Fruit fly (Drosophila melanogaster): ENCODE measurements around the gene CG34355.
A peak's percentile ranks its signal among the peaks of the same experiment; 100 is the strongest.

Gene CG34355

DNA sequence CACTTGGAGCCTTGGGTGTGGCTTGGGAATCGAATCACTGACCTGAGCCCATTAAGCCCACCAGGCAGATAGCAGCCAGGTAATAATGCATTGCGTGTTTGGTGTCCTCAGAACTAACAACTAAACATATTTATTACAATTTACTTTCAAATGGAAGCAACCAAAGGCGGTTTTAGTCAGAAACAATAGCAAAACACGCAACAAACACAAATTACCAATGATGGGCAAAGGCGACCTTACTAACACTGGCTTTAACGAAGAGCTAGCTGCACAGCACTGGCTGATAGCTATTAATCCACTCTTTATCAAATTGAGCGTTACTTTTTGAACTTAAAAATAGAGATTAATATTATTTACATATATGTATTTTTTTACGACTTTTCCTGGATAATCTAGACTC is 40.6 kb upstream of the CG34355 start, which contains the start of gene udt (continued):
- TF ChIP-seq Camta (GFP tag; optimal IDR thresholded peaks at IDR 0.05) = peak; percentile 35
- TF ChIP-seq Bgb (GFP tag; IDR thresholded peaks at IDR 0.05; ENCODE audit: partially characterized antibody) = peak; percentile 8; the same call in 1 of the 2 replicates
- peak; percentile 6 for TF ChIP-seq Ets97D (GFP tag; optimal IDR thresholded peaks at IDR 0.05)
- no peak for TF ChIP-seq CG16863 (GFP tag; optimal IDR thresholded peaks at IDR 0.05)
- no peak for TF ChIP-seq Sox102F (GFP tag; optimal IDR thresholded peaks at IDR 0.05)
- no peak for TF ChIP-seq hb (GFP tag; IDR thresholded peaks at IDR 0.05; ENCODE audit: partially characterized antibody)
- TF ChIP-seq Dref (GFP tag; IDR thresholded peaks at IDR 0.05) = 0 out of 2 replicates have a peak, but pooled peaks have one; percentile 34
- TF ChIP-seq TFAM (GFP tag; optimal IDR thresholded peaks at IDR 0.05) = no peak
- peak; percentile 6 for TF ChIP-seq CG10654 (GFP tag; optimal IDR thresholded peaks at IDR 0.05)
- no peak for TF ChIP-seq bigmax (GFP tag; optimal IDR thresholded peaks at IDR 0.05)
- TF ChIP-seq az2 (GFP tag; optimal IDR thresholded peaks at IDR 0.05) = no peak
- no peak for TF ChIP-seq CG15601 (tag; optimal IDR thresholded peaks at IDR 0.05)
- no peak for TF ChIP-seq Gug (GFP tag; IDR thresholded peaks at IDR 0.05)
- TF ChIP-seq CG34376 (GFP tag; optimal IDR thresholded peaks at IDR 0.05) = peak; percentile 4
- TF ChIP-seq Ada2b (GFP tag; IDR thresholded peaks at IDR 0.05) = no peak
- TF ChIP-seq repo (GFP tag; optimal IDR thresholded peaks at IDR 0.05) = no peak
- no peak for TF ChIP-seq z (GFP tag; IDR thresholded peaks at IDR 0.05)
- TF ChIP-seq lbe (GFP tag; optimal IDR thresholded peaks at IDR 0.05) = no peak
- peak; percentile 53 for TF ChIP-seq CG1603 (tag; optimal IDR thresholded peaks at IDR 0.05)
- TF ChIP-seq wek (GFP tag; optimal IDR thresholded peaks at IDR 0.05) = no peak
- no peak for TF ChIP-seq prd (optimal IDR thresholded peaks at IDR 0.05)
- TF ChIP-seq prd (GFP tag; IDR thresholded peaks at IDR 0.05) = no peak
- no peak for TF ChIP-seq CG14965 (GFP tag; optimal IDR thresholded peaks at IDR 0.05; ENCODE audit: borderline replicate concordance)
- TF ChIP-seq Hmx (GFP tag; optimal IDR thresholded peaks at IDR 0.05) = no peak
- TF ChIP-seq D (optimal IDR thresholded peaks at IDR 0.05) = no peak
- no peak for TF ChIP-seq D (GFP tag; optimal IDR thresholded peaks at IDR 0.05)
- TF ChIP-seq CG2120 (GFP tag; optimal IDR thresholded peaks at IDR 0.05) = peak; percentile 48
- TF ChIP-seq CG9215 (GFP tag; IDR thresholded peaks at IDR 0.05) = no peak
- no peak for TF ChIP-seq CG8089 (GFP tag; optimal IDR thresholded peaks at IDR 0.05)
- peak; percentile 43 for TF ChIP-seq mam (GFP tag; optimal IDR thresholded peaks at IDR 0.05)
- no peak for TF ChIP-seq tx (GFP tag; optimal IDR thresholded peaks at IDR 0.05)
- TF ChIP-seq onecut (GFP tag; IDR thresholded peaks at IDR 0.05) = peak; percentile 15; the same call in 1 of the 2 replicates
- TF ChIP-seq Doc3 (GFP tag; IDR thresholded peaks at IDR 0.05; ENCODE audit: partially characterized antibody) = no peak
- TF ChIP-seq mld (GFP tag; IDR thresholded peaks at IDR 0.05; ENCODE audit: partially characterized antibody) = no peak
- TF ChIP-seq CG9932 (GFP tag; IDR thresholded peaks at IDR 0.05) = peak; percentile 18; the same call in 1 of the 2 replicates
- TF ChIP-seq Med (GFP tag) = peak; percentile 78
- TF ChIP-seq Atf-2 (GFP tag; optimal IDR thresholded peaks at IDR 0.05) = no peak
- TF ChIP-seq croc (GFP tag; conservative IDR thresholded peaks at IDR 0.05) = no peak
- TF ChIP-seq crol (GFP tag; IDR thresholded peaks at IDR 0.05) = no peak
- TF ChIP-seq CG16813 (GFP tag; IDR thresholded peaks at IDR 0.05; ENCODE audit: partially characterized antibody) = no peak
- no peak for TF ChIP-seq da (GFP tag; optimal IDR thresholded peaks at IDR 0.05)
- no peak for TF ChIP-seq stc (GFP tag; IDR thresholded peaks at IDR 0.05)
- no peak for TF ChIP-seq Poxn (GFP tag; IDR thresholded peaks at IDR 0.05)
- peak; percentile 33; the same call in 1 of the 2 replicates for TF ChIP-seq CG13287 (GFP tag; IDR thresholded peaks at IDR 0.05; ENCODE audit: partially characterized antibody)
- no peak for TF ChIP-seq CG18599 (GFP tag; optimal IDR thresholded peaks at IDR 0.05)
- TF ChIP-seq CG2875 (GFP tag; optimal IDR thresholded peaks at IDR 0.05) = no peak
- TF ChIP-seq CG31224 (GFP tag; IDR thresholded peaks at IDR 0.05) = no peak
- no peak for TF ChIP-seq dimm (GFP tag; IDR thresholded peaks at IDR 0.05)
- peak; percentile 1 for TF ChIP-seq Hsf (GFP tag; optimal IDR thresholded peaks at IDR 0.05)
- peak; percentile 94 for TF ChIP-seq CG10267 (tag; optimal IDR thresholded peaks at IDR 0.05)
- no peak for TF ChIP-seq CG16815 (GFP tag; optimal IDR thresholded peaks at IDR 0.05)
- TF ChIP-seq Abd-B (GFP tag; optimal IDR thresholded peaks at IDR 0.05) = peak; percentile 46

Measured in whole organism, embryonic.